Worm (Caenorhabditis elegans): ENCODE results near the gene epg-4.
A peak's percentile ranks its signal among the peaks of the same experiment; 100 is the strongest.

DNA sequence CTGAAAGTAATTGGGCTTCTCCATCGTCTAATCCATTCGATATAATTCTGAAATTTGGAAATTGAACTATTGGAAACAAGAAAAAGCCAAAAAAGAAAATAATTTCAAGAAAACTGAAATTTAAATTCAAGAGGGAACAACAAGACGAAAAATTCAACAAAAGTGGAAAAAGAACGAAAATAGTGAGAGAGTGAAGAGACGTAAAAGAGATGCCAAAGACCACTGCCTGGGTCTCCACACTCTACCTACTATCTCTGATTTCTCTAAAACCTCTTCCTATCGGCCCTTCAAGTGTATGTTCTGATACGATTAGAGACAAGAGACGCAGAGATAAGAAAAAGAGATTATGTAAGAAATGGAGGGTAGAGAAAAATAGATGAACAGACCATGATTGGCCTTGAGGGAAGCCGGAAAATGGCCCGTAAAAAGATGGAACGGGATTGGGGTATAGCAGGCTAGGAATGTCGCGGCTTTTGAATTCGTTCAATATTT is 28.2 kb upstream of the epg-4 start, which contains the start of gene ogt-1:
- no peak for TF ChIP-seq sem-2 (GFP tag; optimal IDR thresholded peaks at IDR 0.05)
- peak; percentile 57 for TF ChIP-seq pha-4 (tag; optimal IDR thresholded peaks at IDR 0.05)
- TF ChIP-seq mab-5 (tag; optimal IDR thresholded peaks at IDR 0.05), result no peak
- peak; percentile 76 for TF ChIP-seq unc-62 (GFP tag; optimal IDR thresholded peaks at IDR 0.05)
- TF ChIP-seq lin-13 (tag; optimal IDR thresholded peaks at IDR 0.05), result no peak
- TF ChIP-seq ztf-11 (tag; optimal IDR thresholded peaks at IDR 0.05), result no peak
